Worm (Caenorhabditis elegans): Measurements from ENCODE around the gene Y69H2.10.

Y69H2.10 gene

ce11 chrV:18670017-18670416 is at the start of gene Y69H2.10:
TSS of gene Y69H2.10 (plus strand) at chrV:18670317.
- TF ChIP-seq nhr-25 (tag; optimal IDR thresholded peaks at IDR 0.05), result no peak
- no peak for TF ChIP-seq elt-3 (tag; optimal IDR thresholded peaks at IDR 0.05)
- no peak for TF ChIP-seq ama-1 (optimal IDR thresholded peaks at IDR 0.05)
- no peak for TF ChIP-seq nhr-43 (tag; optimal IDR thresholded peaks at IDR 0.05; ENCODE audit: poor library complexity, severe bottlenecking)
- no peak for TF ChIP-seq sea-2 (GFP tag; optimal IDR thresholded peaks at IDR 0.05)
- no peak for TF ChIP-seq R02D3.7 (tag; optimal IDR thresholded peaks at IDR 0.05)
- no peak for TF ChIP-seq fkh-2 (tag; optimal IDR thresholded peaks at IDR 0.05)
- TF ChIP-seq fkh-10 (GFP tag; optimal IDR thresholded peaks at IDR 0.05), result no peak
- no peak for TF ChIP-seq skn-1 (tag; optimal IDR thresholded peaks at IDR 0.05)
- no peak for TF ChIP-seq eor-1 (tag; optimal IDR thresholded peaks at IDR 0.05)
- TF ChIP-seq nhr-11 (tag; optimal IDR thresholded peaks at IDR 0.05), result no peak
- TF ChIP-seq pha-4 (tag; optimal IDR thresholded peaks at IDR 0.05), result no peak
- TF ChIP-seq daf-12 (tag; optimal IDR thresholded peaks at IDR 0.05), result no peak
- TF ChIP-seq lin-15B (tag; optimal IDR thresholded peaks at IDR 0.05), result no peak

ce11 chrV:18622462-18622861 is 47.7 kb upstream of the Y69H2.10 start, which contains the start of gene Y69H2.1:
TSS of gene Y69H2.1 (minus strand) at chrV:18622562.
- TF ChIP-seq ceh-82 (tag; optimal IDR thresholded peaks at IDR 0.05), result no peak
- no peak for TF ChIP-seq snpc-4 (tag; optimal IDR thresholded peaks at IDR 0.05)
- TF ChIP-seq ceh-9 (tag; optimal IDR thresholded peaks at IDR 0.05), result no peak
- no peak for TF ChIP-seq elt-2 (tag; optimal IDR thresholded peaks at IDR 0.05)
- TF ChIP-seq nhr-28 (tag; optimal IDR thresholded peaks at IDR 0.05), result no peak
- no peak for TF ChIP-seq aly-2 (tag; optimal IDR thresholded peaks at IDR 0.05)
- no peak for TF ChIP-seq daf-12 (tag; optimal IDR thresholded peaks at IDR 0.05)
- TF ChIP-seq pha-4 (tag; optimal IDR thresholded peaks at IDR 0.05), result no peak
- TF ChIP-seq hmg-11 (tag; optimal IDR thresholded peaks at IDR 0.05), result no peak
- no peak for TF ChIP-seq mdl-1 (tag; optimal IDR thresholded peaks at IDR 0.05)
- no peak for TF ChIP-seq egl-5 (tag; optimal IDR thresholded peaks at IDR 0.05)
- TF ChIP-seq unc-39 (tag; optimal IDR thresholded peaks at IDR 0.05), result no peak
- TF ChIP-seq elt-1 (tag; optimal IDR thresholded peaks at IDR 0.05), result no peak
- TF ChIP-seq unc-62 (GFP tag; optimal IDR thresholded peaks at IDR 0.05), result no peak
- no peak for TF ChIP-seq ceh-16 (tag; optimal IDR thresholded peaks at IDR 0.05)
- no peak for TF ChIP-seq fkh-2 (tag; optimal IDR thresholded peaks at IDR 0.05)

- TF ChIP-seq nhr-43 (tag; optimal IDR thresholded peaks at IDR 0.05; ENCODE audit: poor library complexity, severe bottlenecking), result no peak
- TF ChIP-seq jun-1 (tag; optimal IDR thresholded peaks at IDR 0.05), result no peak
- TF ChIP-seq tbx-2 (tag; optimal IDR thresholded peaks at IDR 0.05), result no peak
- TF ChIP-seq zag-1 (tag; optimal IDR thresholded peaks at IDR 0.05), result no peak
- no peak for TF ChIP-seq ZK546.5 (tag; optimal IDR thresholded peaks at IDR 0.05)
- no peak for TF ChIP-seq nhr-237 (tag; optimal IDR thresholded peaks at IDR 0.05)
Observed at ce11 chrV:18626764-18627163, 43.4 kb upstream of the Y69H2.10 start, which contains the start of gene Y69H2.15. TSS of gene Y69H2.15 (minus strand) at chrV:18626864.

- no peak for TF ChIP-seq nhr-237 (tag; optimal IDR thresholded peaks at IDR 0.05)
- peak; percentile 3 for TF ChIP-seq nfya-1 (tag; optimal IDR thresholded peaks at IDR 0.05; ENCODE audit: insufficient read depth)
Observed at ce11 chrV:18627445-18627844, 42.7 kb upstream of the Y69H2.10 start.

ce11 chrV:18628907-18629306 is 41.2 kb upstream of the Y69H2.10 start:
- TF ChIP-seq nhr-77 (tag; optimal IDR thresholded peaks at IDR 0.05) (no peak), ceh-28 (tag; optimal IDR thresholded peaks at IDR 0.05) (peak; percentile 93)

- TF ChIP-seq eor-1 (tag; optimal IDR thresholded peaks at IDR 0.05) (no peak), lsy-12 (tag; optimal IDR thresholded peaks at IDR 0.05) (no peak), ceh-28 (tag; optimal IDR thresholded peaks at IDR 0.05) (peak; percentile 91)
Observed at ce11 chrV:18631966-18632531, 38.1 kb upstream of the Y69H2.10 start.

Measured in whole organism, L3 larva.